Fruit fly (Drosophila melanogaster) whole organism, embryonic: Measurements from ENCODE around the gene CG14227.

Experiments
- Bteb2 ChIP-seq: fragments of 200-800 bp; sonication (Bioruptor generic); optimal IDR thresholded peaks from 2 replicates; lab custom pipeline; 2016; ENCODE audit warnings: missing biosample characterization, missing genetic modification characterization
- CG11093 ChIP-seq: fragments of 200-800 bp; sonication (Bioruptor generic); IDR thresholded peaks from 3 replicates; pipeline ENCODE4 v1.3.6; 2022; ENCODE audit warnings: missing biosample characterization, missing genetic modification characterization
- CG13123 ChIP-seq: fragments of 200-800 bp; sonication (Bioruptor generic); optimal IDR thresholded peaks from 2 replicates; lab custom pipeline; 2016; ENCODE audit warnings: missing biosample characterization, missing genetic modification characterization
- CG15514 ChIP-seq: fragments of 200-800 bp; sonication (Bioruptor generic); optimal IDR thresholded peaks from 3 replicates; lab custom pipeline; 2017; ENCODE audit warnings: missing biosample characterization, missing genetic modification characterization, mild to moderate bottlenecking, moderate library complexity, missing genetic modification reagents
- CG16815 ChIP-seq: fragments of 200-800 bp; sonication (Bioruptor generic); optimal IDR thresholded peaks from 3 replicates; lab custom pipeline; 2017; ENCODE audit warnings: missing biosample characterization, mild to moderate bottlenecking, missing genetic modification characterization
- CG17186 ChIP-seq: fragments of 200-800 bp; sonication (Bioruptor generic); optimal IDR thresholded peaks from 3 replicates; lab custom pipeline; 2017; ENCODE audit warnings: missing biosample characterization, missing genetic modification reagents, missing genetic modification characterization
- CG17328 ChIP-seq: fragments of 200-800 bp; sonication (Bioruptor generic); IDR thresholded peaks from 2 replicates; pipeline ENCODE4 v1.3.6; 2022; ENCODE audit warnings: missing biosample characterization, missing genetic modification characterization
- CG17802 ChIP-seq: fragments of 200-800 bp; sonication (Bioruptor generic); optimal IDR thresholded peaks from 2 replicates; lab custom pipeline; 2018; ENCODE audit warnings: missing biosample characterization, mild to moderate bottlenecking, missing genetic modification characterization, moderate library complexity
- CG17829 ChIP-seq: fragments of 200-800 bp; optimal IDR thresholded peaks from 2 replicates; lab custom pipeline; 2019; ENCODE audit warnings: missing biosample characterization, mild to moderate bottlenecking, missing genetic modification characterization, moderate library complexity
- CG18476 ChIP-seq: fragments of 200-800 bp; sonication (Bioruptor generic); optimal IDR thresholded peaks from 2 replicates; lab custom pipeline; 2016; ENCODE audit warnings: missing biosample characterization, mild to moderate bottlenecking, missing genetic modification characterization
- CG30020 ChIP-seq: fragments of 200-800 bp; optimal IDR thresholded peaks from 2 replicates; lab custom pipeline; 2019; ENCODE audit warnings: missing biosample characterization, mild to moderate bottlenecking, missing genetic modification characterization, moderate library complexity
- CG30431 ChIP-seq: fragments of 200-800 bp; sonication (Bioruptor generic); optimal IDR thresholded peaks from 2 replicates; lab custom pipeline; 2017; ENCODE audit warnings: missing biosample characterization, missing genetic modification characterization
- CG4854 ChIP-seq: fragments of 200-800 bp; sonication (Bioruptor generic); optimal IDR thresholded peaks from 2 replicates; lab custom pipeline; 2016; ENCODE audit warnings: missing biosample characterization, missing genetic modification characterization, inconsistent platforms
- CG7786 ChIP-seq: fragments of 200-800 bp; sonication (Bioruptor generic); optimal IDR thresholded peaks from 2 replicates; lab custom pipeline; 2016; ENCODE audit warnings: missing biosample characterization, missing genetic modification characterization
- CG7839 ChIP-seq: fragments of 200-800 bp; sonication (Bioruptor generic); optimal IDR thresholded peaks from 3 replicates; lab custom pipeline; 2018; ENCODE audit warnings: missing biosample characterization, mild to moderate bottlenecking, missing genetic modification characterization, moderate library complexity
- CG9817 ChIP-seq: fragments of 200-800 bp; sonication (Bioruptor generic); optimal IDR thresholded peaks from 2 replicates; lab custom pipeline; 2018; ENCODE audit warnings: missing biosample characterization, mild to moderate bottlenecking, missing genetic modification characterization, moderate library complexity
- CrebB ChIP-seq: fragments of 200-800 bp; sonication (Bioruptor generic); optimal IDR thresholded peaks from 3 replicates; lab custom pipeline; 2018; ENCODE audit warnings: missing biosample characterization, mild to moderate bottlenecking, missing genetic modification characterization
- Eip74EF ChIP-seq, 2 experiments: fragments of 200-800 bp in 1 of 2; fragments of >200 bp in 1 of 2; sonication (Bioruptor generic) in 1 of 2; optimal IDR thresholded peaks; 2 replicates each; lab custom pipeline; 2017 to 2019; ENCODE audit warnings: missing biosample characterization in 2 of 2, missing genetic modification characterization in 2 of 2, mild to moderate bottlenecking in 1 of 2, moderate library complexity in 1 of 2
- Ets97D ChIP-seq: fragments of 200-800 bp; sonication (Bioruptor generic); optimal IDR thresholded peaks from 3 replicates; lab custom pipeline; 2016; ENCODE audit warnings: missing biosample characterization, missing genetic modification characterization
- Hand ChIP-seq: fragments of 200-800 bp; sonication (Bioruptor generic); optimal IDR thresholded peaks from 2 replicates; lab custom pipeline; 2017; ENCODE audit warnings: mild to moderate bottlenecking, missing biosample characterization, missing genetic modification reagents, missing genetic modification characterization
- HmgZ ChIP-seq: fragments of 200-800 bp; sonication (Bioruptor generic); optimal IDR thresholded peaks from 2 replicates; lab custom pipeline; 2018; ENCODE audit warnings: missing biosample characterization, mild to moderate bottlenecking, missing genetic modification characterization
- Hmr ChIP-seq: fragments of 200-800 bp; sonication (Bioruptor generic); optimal IDR thresholded peaks from 3 replicates; lab custom pipeline; 2017; ENCODE audit warnings: mild to moderate bottlenecking, missing biosample characterization, missing genetic modification reagents, missing genetic modification characterization
- Hr51 ChIP-seq, 2 experiments: fragments of 200-800 bp; sonication (Bioruptor generic); optimal IDR thresholded peaks; 2 replicates in 1 of 2; 3 replicates in 1 of 2; lab custom pipeline; 2016 to 2018; ENCODE audit warnings: missing biosample characterization in 2 of 2, missing genetic modification characterization in 2 of 2, mild to moderate bottlenecking in 1 of 2, moderate library complexity in 1 of 2
- Lim3 ChIP-seq: fragments of 200-800 bp; sonication (Bioruptor generic); IDR thresholded peaks from 2 replicates; pipeline ENCODE4 v1.3.6; 2022; ENCODE audit warnings: missing biosample characterization, missing genetic modification characterization
- MESR4 ChIP-seq: fragments of 200-800 bp; sonication (Bioruptor generic); optimal IDR thresholded peaks from 2 replicates; lab custom pipeline; 2018; ENCODE audit warnings: missing biosample characterization, mild to moderate bottlenecking, missing genetic modification characterization, moderate library complexity
- Med ChIP-seq: fragments of 200-800 bp; sonication (Bioruptor generic); peaks from one replicate; lab custom pipeline; 2016; ENCODE audit warnings: missing biosample characterization, missing genetic modification characterization, mild to moderate bottlenecking, inconsistent platforms, moderate library complexity
- Rx ChIP-seq: fragments of 200-800 bp; sonication (Bioruptor generic); IDR thresholded peaks from 2 replicates; pipeline ENCODE4 v1.3.6; 2022; ENCODE audit warnings: missing biosample characterization, missing genetic modification characterization
- ap ChIP-seq: fragments of 200-800 bp; sonication (Bioruptor generic); IDR thresholded peaks from 2 replicates; pipeline ENCODE4 v1.3.6; 2022; ENCODE audit warnings: missing biosample characterization, missing genetic modification characterization
- az2 ChIP-seq: fragments of 200-800 bp; sonication (Bioruptor generic); optimal IDR thresholded peaks from 3 replicates; lab custom pipeline; 2016; ENCODE audit warnings: missing biosample characterization, missing genetic modification characterization
- chinmo ChIP-seq: fragments of 200-800 bp; sonication (Bioruptor generic); IDR thresholded peaks from 4 replicates; pipeline ENCODE4 v1.3.6; 2022; ENCODE audit warnings: missing biosample characterization, missing genetic modification characterization; ENCODE audit not compliant: partially characterized antibody
- chm ChIP-seq: fragments of 200-800 bp; sonication (Bioruptor generic); IDR thresholded peaks from 2 replicates; pipeline ENCODE4 v1.3.6; 2022; ENCODE audit warnings: missing biosample characterization, missing genetic modification characterization
- emc ChIP-seq: fragments of 200-800 bp; sonication (Bioruptor generic); optimal IDR thresholded peaks from 2 replicates; lab custom pipeline; 2016; ENCODE audit warnings: missing biosample characterization, missing genetic modification characterization
- exex ChIP-seq: fragments of 200-800 bp; sonication (Bioruptor generic); optimal IDR thresholded peaks from 4 replicates; lab custom pipeline; 2018; ENCODE audit warnings: missing biosample characterization, mild to moderate bottlenecking, missing genetic modification characterization, moderate library complexity
- eyg ChIP-seq: fragments of 200-800 bp; sonication (Bioruptor generic); optimal IDR thresholded peaks from 3 replicates; lab custom pipeline; 2016; ENCODE audit warnings: missing biosample characterization, missing genetic modification characterization
- gce ChIP-seq: fragments of 200-800 bp; sonication (Bioruptor generic); IDR thresholded peaks from 3 replicates; pipeline ENCODE4 v1.3.6; 2022; ENCODE audit warnings: missing biosample characterization, missing genetic modification characterization
- gcm2 ChIP-seq: fragments of 200-800 bp; sonication (Bioruptor generic); optimal IDR thresholded peaks from 2 replicates; lab custom pipeline; 2016; ENCODE audit warnings: missing biosample characterization, missing genetic modification characterization
- jing ChIP-seq: fragments of 200-800 bp; sonication (Bioruptor generic); optimal IDR thresholded peaks from 2 replicates; lab custom pipeline; 2018; ENCODE audit warnings: missing biosample characterization, mild to moderate bottlenecking, missing genetic modification characterization
- nerfin-1 ChIP-seq: fragments of 200-800 bp; sonication (Bioruptor generic); optimal IDR thresholded peaks from 3 replicates; lab custom pipeline; 2019; ENCODE audit warnings: missing biosample characterization, mild to moderate bottlenecking, missing genetic modification characterization, moderate library complexity
- nerfin-2 ChIP-seq: fragments of 200-800 bp; sonication (Bioruptor generic); IDR thresholded peaks from 2 replicates; pipeline ENCODE4 v1.3.6; 2022; ENCODE audit warnings: missing biosample characterization, missing genetic modification characterization; ENCODE audit not compliant: partially characterized antibody
- nom ChIP-seq: fragments of 200-800 bp; sonication (Bioruptor generic); optimal IDR thresholded peaks from 2 replicates; lab custom pipeline; 2017; ENCODE audit warnings: missing biosample characterization, missing genetic modification characterization, mild to moderate bottlenecking, moderate library complexity, missing genetic modification reagents
- oc ChIP-seq: fragments of 200-800 bp; sonication (Bioruptor generic); optimal IDR thresholded peaks from 2 replicates; lab custom pipeline; 2018; ENCODE audit warnings: missing biosample characterization, mild to moderate bottlenecking, missing genetic modification characterization, moderate library complexity
- pan ChIP-seq, 4 experiments: fragments of >200 bp in 3 of 4; fragments of 200-800 bp in 1 of 4; sonication (Bioruptor generic) in 1 of 4; optimal IDR thresholded peaks in 3 of 4; IDR thresholded peaks in 1 of 4; 2 replicates each; pipeline versions ENCODE4 v1.3.6 to Lab custom; 2017 to 2022; ENCODE audit warnings: missing biosample characterization in 2 of 4, missing genetic modification characterization in 2 of 4, mixed read lengths in 1 of 4
- sd ChIP-seq: fragments of 200-800 bp; sonication (Bioruptor generic); optimal IDR thresholded peaks from 3 replicates; lab custom pipeline; 2018; ENCODE audit warnings: missing biosample characterization, mild to moderate bottlenecking, missing genetic modification characterization, moderate library complexity
- sens-2 ChIP-seq: fragments of 200-800 bp; sonication (Bioruptor generic); IDR thresholded peaks from 2 replicates; pipeline ENCODE4 v1.3.6; 2022; ENCODE audit warnings: missing biosample characterization, missing genetic modification characterization
- shn ChIP-seq: fragments of 200-800 bp; sonication (Bioruptor generic); optimal IDR thresholded peaks from 3 replicates; lab custom pipeline; 2016; ENCODE audit warnings: missing biosample characterization, missing genetic modification characterization
- slbo ChIP-seq: fragments of 200-800 bp; sonication (Bioruptor generic); IDR thresholded peaks from 2 replicates; pipeline ENCODE4 v1.3.6; 2022; ENCODE audit warnings: missing biosample characterization, missing genetic modification characterization
- sob ChIP-seq: fragments of 200-800 bp; sonication (Bioruptor generic); IDR thresholded peaks from 2 replicates; pipeline ENCODE4 v1.3.6; 2022; ENCODE audit warnings: missing biosample characterization, missing genetic modification characterization
- tgo ChIP-seq: fragments of 200-800 bp; sonication (Bioruptor generic); IDR thresholded peaks from 3 replicates; pipeline ENCODE4 v1.3.6; 2022; ENCODE audit warnings: missing biosample characterization, missing genetic modification characterization
- unpg ChIP-seq: fragments of 200-800 bp; sonication (Bioruptor generic); optimal IDR thresholded peaks from 3 replicates; lab custom pipeline; 2018; ENCODE audit warnings: missing biosample characterization, mild to moderate bottlenecking, missing genetic modification characterization, moderate library complexity
- vfl ChIP-seq: fragments of 200-800 bp; sonication (Bioruptor generic); optimal IDR thresholded peaks from 2 replicates; lab custom pipeline; 2016; ENCODE audit warnings: missing biosample characterization, missing genetic modification characterization

CG14227 gene

dm6 chrX:19704083-19704482 lies 15.3 kb upstream of the CG14227 start, which contains the start of the genes CG14230 and CG14232 (continued):
- no peak for TF ChIP-seq CrebB (tag; lab: Kevin White, UChicago)
- TF ChIP-seq pan (optimal IDR thresholded peaks at IDR 0.05; lab: Kevin White, UChicago), result no peak
- no peak for TF ChIP-seq pan (GFP tag; optimal IDR thresholded peaks at IDR 0.05 in 1 of 2, IDR thresholded peaks at IDR 0.05 in 1 of 2)
- no peak for TF ChIP-seq shn (GFP tag; lab: Kevin White, UChicago)
- TF ChIP-seq CG17328 (GFP tag; lab: Robert Waterston, UW), result no peak
- no peak for TF ChIP-seq CG13123 (GFP tag; lab: Kevin White, UChicago)
- TF ChIP-seq slbo (GFP tag; lab: Robert Waterston, UW), result no peak
- no peak for TF ChIP-seq Hr51 (GFP tag; optimal IDR thresholded peaks at IDR 0.05; lab: Kevin White, UChicago)
- no peak for TF ChIP-seq Bteb2 (GFP tag; lab: Kevin White, UChicago)
- peak; percentile 17 for TF ChIP-seq HmgZ (tag; lab: Kevin White, UChicago)
- TF ChIP-seq nerfin-1 (tag; lab: Kevin White, UChicago), result no peak
- no peak for TF ChIP-seq Rx (GFP tag; lab: Robert Waterston, UW)
- no peak for TF ChIP-seq gcm2 (GFP tag; lab: Kevin White, UChicago)
- no peak for TF ChIP-seq oc
- TF ChIP-seq CG11093 (GFP tag; lab: Robert Waterston, UW), result no peak
- TF ChIP-seq CG30431 (GFP tag; lab: Kevin White, UChicago), result no peak
- TF ChIP-seq CG30020 (tag; lab: Kevin White, UChicago), result peak; percentile 47
- TF ChIP-seq CG7839 (tag; lab: Kevin White, UChicago), result no peak
- no peak for TF ChIP-seq CG17802 (tag; lab: Kevin White, UChicago)
- TF ChIP-seq sob, result no peak
- no peak for TF ChIP-seq CG7786 (GFP tag; lab: Kevin White, UChicago)
- TF ChIP-seq eyg (GFP tag; lab: Kevin White, UChicago), result no peak
- TF ChIP-seq CG16815 (GFP tag; lab: Kevin White, UChicago), result no peak
- no peak for TF ChIP-seq CG9817 (tag; lab: Kevin White, UChicago)
- TF ChIP-seq emc (GFP tag; lab: Kevin White, UChicago), result no peak
- no peak for TF ChIP-seq exex
- no peak for TF ChIP-seq tgo
- no peak for TF ChIP-seq jing
- TF ChIP-seq Hmr (GFP tag; lab: Kevin White, UChicago), result no peak
- no peak for TF ChIP-seq CG4854 (GFP tag; lab: Kevin White, UChicago)
- no peak for TF ChIP-seq CG17829 (tag; lab: Kevin White, UChicago)
- no peak for TF ChIP-seq CG18476 (GFP tag; lab: Kevin White, UChicago)
- TF ChIP-seq MESR4, result peak; percentile 73
- no peak for TF ChIP-seq nerfin-2 (GFP tag; lab: Robert Waterston, UW)
- TF ChIP-seq Ets97D (GFP tag; lab: Kevin White, UChicago), result peak; percentile 55
- peak; percentile 41 for TF ChIP-seq CG15514 (GFP tag; lab: Kevin White, UChicago)
- TF ChIP-seq Lim3 (GFP tag; lab: Robert Waterston, UW), result no peak
- no peak for TF ChIP-seq gce (GFP tag; lab: Robert Waterston, UW)
- no peak for TF ChIP-seq az2
- no peak for TF ChIP-seq ap
- TF ChIP-seq chinmo (GFP tag; lab: Robert Waterston, UW), result no peak
- no peak for TF ChIP-seq sens-2 (GFP tag; lab: Robert Waterston, UW)
- TF ChIP-seq Hand, result no peak
- no peak for TF ChIP-seq Eip74EF (GFP tag; optimal IDR thresholded peaks at IDR 0.05; lab: Kevin White, UChicago)
- no peak for TF ChIP-seq vfl (GFP tag; lab: Kevin White, UChicago)
- no peak for TF ChIP-seq nom (GFP tag; lab: Kevin White, UChicago)
- TF ChIP-seq sd, result no peak
- no peak for TF ChIP-seq unpg
- TF ChIP-seq chm (GFP tag; lab: Robert Waterston, UW), result no peak
- TF ChIP-seq CG17186, result peak; percentile 42
- TF ChIP-seq Med (GFP tag; lab: Kevin White, UChicago), result peak; percentile 86
